Fruit fly (Drosophila melanogaster) Kc167 (cell line): ENCODE data around the gene CG11885.

Experiments
- Sin3A ChIP-seq: fragments of >200 bp; optimal IDR thresholded peaks from 2 replicates; lab custom pipeline; 2018; ENCODE audit warnings: missing external identifiers
- h ChIP-seq: fragments of >200 bp; optimal IDR thresholded peaks from 3 replicates; lab custom pipeline; 2018; ENCODE audit warnings: missing external identifiers
- insv ChIP-seq: fragments of >200 bp; optimal IDR thresholded peaks from 3 replicates; lab custom pipeline; 2018; ENCODE audit warnings: missing external identifiers
- psq ChIP-seq: fragments of >200 bp; optimal IDR thresholded peaks from 2 replicates; lab custom pipeline; 2017; ENCODE audit warnings: missing external identifiers
- ttk ChIP-seq: sonication (Bioruptor generic); optimal IDR thresholded peaks from 2 replicates; lab custom pipeline; 2017; ENCODE audit warnings: missing external identifiers

DNA sequence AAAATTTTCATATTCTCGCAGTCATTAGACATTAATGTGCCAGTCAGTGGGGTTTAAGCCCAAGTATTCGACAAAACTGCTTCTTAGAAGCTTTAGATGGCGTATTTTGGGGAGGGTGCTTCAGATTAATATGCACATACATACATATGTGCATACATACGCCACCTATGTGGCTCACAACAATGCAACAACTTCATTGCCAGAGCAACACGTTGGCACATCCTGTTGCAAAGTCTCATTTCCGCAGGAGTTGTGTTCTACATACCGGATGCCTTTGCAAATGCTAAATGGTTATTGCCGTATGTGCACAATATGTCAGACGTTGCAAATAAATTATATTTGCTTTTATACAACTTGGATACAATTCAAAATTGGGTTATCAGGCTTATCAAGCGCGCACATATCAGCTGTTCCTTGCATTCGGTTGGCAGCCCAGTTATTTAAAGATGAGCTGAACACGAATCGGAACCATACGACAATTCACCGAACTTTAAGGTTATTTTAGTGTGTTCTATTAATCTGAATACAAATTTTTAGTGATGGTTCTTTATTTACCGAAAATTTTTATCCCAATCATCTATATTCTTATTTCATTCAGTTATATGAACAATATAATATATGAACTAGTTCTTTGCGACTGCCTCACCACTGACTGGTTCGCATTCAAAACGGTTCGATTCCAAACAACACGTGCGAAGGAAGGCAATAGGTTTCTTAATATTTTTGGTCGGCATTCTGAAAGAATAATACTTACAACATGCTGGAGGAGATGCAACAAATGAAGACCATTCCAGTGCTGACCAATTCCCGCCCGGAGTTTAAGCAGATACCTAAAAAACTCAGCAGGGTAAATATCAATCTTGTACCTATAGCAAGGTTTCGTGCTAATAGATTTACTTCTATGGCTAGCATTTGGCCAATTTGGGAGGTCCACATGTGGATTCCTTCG is 17.3 kb downstream of the CG11885 start, which contains the start of gene Polr1B:
- TF ChIP-seq psq (lab: Kevin White, UChicago): no peak
- TF ChIP-seq Sin3A (lab: Kevin White, UChicago): no peak
- TF ChIP-seq h (lab: Kevin White, UChicago): no peak
- TF ChIP-seq ttk (lab: Kevin White, UChicago): no peak
- TF ChIP-seq insv: no peak
